Worm (Caenorhabditis elegans): ENCODE results near the gene Y51A2B.5.
"Not testable (repeated sequence)": the region's sequence is repeated elsewhere in the genome, so short reads cannot be mapped to it uniquely, and the experiment has no call there.

Gene Y51A2B.5

DNA sequence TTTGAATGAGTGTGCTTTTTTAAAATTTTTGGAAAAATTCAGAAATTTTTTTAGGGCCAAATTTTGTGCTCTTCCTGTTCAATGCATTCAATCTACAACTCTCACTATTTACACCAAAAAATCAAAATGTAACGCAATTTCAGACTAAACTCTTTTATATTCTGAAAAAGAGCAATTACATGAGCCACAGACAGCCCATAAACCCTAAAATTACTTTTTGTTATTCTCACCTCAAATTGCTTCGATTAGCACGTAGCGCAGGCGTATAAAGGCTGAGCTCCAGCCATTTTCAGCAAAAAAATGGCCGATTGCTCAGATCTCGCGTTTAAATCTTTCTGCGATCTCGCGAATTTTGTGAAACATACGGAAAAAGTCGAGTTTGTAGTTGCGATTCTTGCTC is 42.4 kb downstream of the Y51A2B.5 start, which contains the start of gene srw-82:
Gene srw-82 (plus strand): TSS at position 301 of the 400 bp plus-strand sequence.
- no peak for TF ChIP-seq tra-4 (tag; optimal IDR thresholded peaks at IDR 0.05)

DNA sequence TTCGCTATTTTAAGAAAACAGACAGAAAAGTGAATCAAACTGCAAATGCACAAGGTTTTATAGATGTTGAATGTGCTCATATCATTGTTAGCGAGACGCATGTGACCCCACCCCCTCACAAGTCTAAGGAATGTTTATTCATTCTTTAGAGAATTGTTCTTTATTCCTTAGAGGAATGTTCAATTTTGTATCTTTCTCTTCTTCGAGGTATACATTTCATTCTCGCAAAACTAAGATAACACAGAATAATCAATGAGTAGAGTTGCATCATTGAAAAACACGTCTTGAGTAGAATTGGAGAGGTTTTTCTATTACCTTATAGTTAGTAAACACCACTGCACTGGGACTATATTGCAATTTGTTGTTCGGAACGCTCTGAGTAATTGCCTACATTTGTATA is 45.9 kb downstream of the Y51A2B.5 start, which contains the start of gene ZK262.20:
Gene ZK262.20 (minus strand): TSS at position 101 of the 400 bp plus-strand sequence.
- TF ChIP-seq tra-4 (tag; optimal IDR thresholded peaks at IDR 0.05), result no peak
- TF ChIP-seq ama-1 (optimal IDR thresholded peaks at IDR 0.05), result no peak
- no peak for TF ChIP-seq hmg-4 (GFP tag; optimal IDR thresholded peaks at IDR 0.05)
- no peak for TF ChIP-seq hnd-1 (tag; optimal IDR thresholded peaks at IDR 0.05)
- TF ChIP-seq sea-1 (GFP tag; conservative IDR thresholded peaks at IDR 0.05), result no peak

DNA sequence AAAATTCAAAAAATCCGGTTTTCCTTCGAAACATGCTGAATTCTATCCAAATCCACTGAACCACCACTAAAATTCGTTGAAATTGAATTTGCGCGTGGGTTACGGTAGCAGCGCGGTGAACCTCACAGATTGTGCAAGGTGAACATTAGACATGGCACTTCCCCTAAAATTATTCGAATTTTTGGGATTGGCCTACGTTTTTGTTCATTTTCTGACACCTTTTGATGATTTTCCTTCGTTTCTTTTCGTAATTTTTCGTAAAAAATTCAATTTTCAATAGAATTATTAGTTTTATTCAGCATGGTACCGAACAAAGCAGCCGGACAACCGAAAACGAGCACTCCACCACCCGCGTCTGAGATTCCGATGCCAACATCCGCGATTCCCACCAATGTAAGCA is 49.0 kb downstream of the Y51A2B.5 start, which contains the start of gene ZK262.8:
Gene ZK262.8 (plus strand): TSS at position 301 of the 400 bp plus-strand sequence.
- TF ChIP-seq tbx-37 (GFP tag; conservative IDR thresholded peaks at IDR 0.05), result no peak
- no peak for TF ChIP-seq F13C5.2 (tag; optimal IDR thresholded peaks at IDR 0.05)
- no peak for TF ChIP-seq aly-1 (tag; optimal IDR thresholded peaks at IDR 0.05)
- no peak for TF ChIP-seq flt-1 (GFP tag; IDR thresholded peaks at IDR 0.05)
- TF ChIP-seq sea-1 (GFP tag; conservative IDR thresholded peaks at IDR 0.05), result no peak
- no peak for TF ChIP-seq hmbx-1 (tag; optimal IDR thresholded peaks at IDR 0.05)
- TF ChIP-seq hnd-1 (tag; optimal IDR thresholded peaks at IDR 0.05), result no peak
- TF ChIP-seq ama-1 (optimal IDR thresholded peaks at IDR 0.05), result no peak
- no peak for TF ChIP-seq scrt-1 (GFP tag; IDR thresholded peaks at IDR 0.05)
- TF ChIP-seq ets-7 (tag; optimal IDR thresholded peaks at IDR 0.05), result no peak
- no peak for TF ChIP-seq hmg-4 (GFP tag; optimal IDR thresholded peaks at IDR 0.05)
- no peak for TF ChIP-seq pes-1 (GFP tag; IDR thresholded peaks at IDR 0.05)
- no peak for TF ChIP-seq tbx-11 (GFP tag; IDR thresholded peaks at IDR 0.05)
- no peak for TF ChIP-seq ceh-36 (tag; optimal IDR thresholded peaks at IDR 0.05)
- no peak for TF ChIP-seq ceh-13 (GFP tag; optimal IDR thresholded peaks at IDR 0.05)
- no peak for TF ChIP-seq tra-4 (tag; optimal IDR thresholded peaks at IDR 0.05)

DNA sequence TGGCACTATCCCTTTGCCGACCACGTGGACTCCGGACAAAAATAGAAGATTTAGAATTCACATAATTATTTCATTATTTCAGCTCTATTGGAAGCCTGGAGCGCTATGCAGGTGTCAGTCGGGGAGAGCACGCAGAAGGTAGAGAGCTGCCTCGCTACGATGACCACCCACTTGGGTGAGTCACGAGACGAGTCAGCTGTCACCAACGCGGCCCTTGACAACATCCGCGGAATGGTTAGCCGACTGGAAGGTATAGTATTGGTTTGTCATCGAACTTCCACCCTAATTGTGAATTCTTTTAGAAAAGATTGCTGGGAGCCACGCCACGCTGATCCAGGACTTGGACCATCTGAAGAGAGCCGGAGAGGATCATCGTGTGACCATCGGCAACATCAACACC is 50.4 kb downstream of the Y51A2B.5 start, which contains the start of gene ZK262.9:
Gene ZK262.9 (plus strand): TSS at position 301 of the 400 bp plus-strand sequence.
- not testable (repeated sequence) for TF ChIP-seq B0310.2 (tag; optimal IDR thresholded peaks at IDR 0.05); hmg-4 (GFP tag; optimal IDR thresholded peaks at IDR 0.05); hmbx-1 (tag; optimal IDR thresholded peaks at IDR 0.05)
